Worm (Caenorhabditis elegans) whole organism, L4/young adult: ENCODE data around the gene ZC21.10.

Source experiments
- W03F9.2 ChIP-seq: fragments of 150-350 bp; optimal IDR thresholded peaks from 2 replicates; lab custom pipeline; 2014; ENCODE audit warnings: missing biosample characterization, missing genetic modification characterization
- dao-5 ChIP-seq: sonication (generic microtip); optimal IDR thresholded peaks from 2 replicates; lab custom pipeline; 2016; ENCODE audit warnings: missing genotype, missing genetic modification characterization, moderate library complexity, missing compliant biosample characterization
- him-1 ChIP-seq: sonication (generic microtip); optimal IDR thresholded peaks from 2 replicates; lab custom pipeline; 2016; ENCODE audit warnings: missing genotype, missing genetic modification reagents, missing genetic modification characterization, missing compliant biosample characterization

DNA sequence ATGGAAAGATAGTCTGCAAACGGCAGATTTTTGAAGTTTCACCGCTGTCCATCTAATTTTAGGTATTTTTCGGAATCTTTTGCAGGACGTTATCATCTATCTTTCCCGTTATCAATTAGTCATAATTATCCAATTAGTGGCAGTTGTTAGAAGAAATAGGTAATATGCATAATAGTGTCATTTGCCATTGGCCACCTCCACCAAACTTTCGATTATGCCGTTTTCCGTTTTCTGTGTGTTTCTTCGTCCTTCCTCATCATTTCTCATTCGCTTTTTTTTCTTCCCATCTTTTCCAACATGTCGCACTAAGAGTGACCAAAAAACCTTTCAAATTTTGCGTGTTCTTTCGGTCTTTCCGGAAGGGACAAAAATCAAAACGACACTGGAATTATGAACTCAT is 34.5 kb downstream of the ZC21.10 start:
- TF ChIP-seq dao-5 (no peak), him-1 (tag; lab: Kevin White, UChicago) (no peak), W03F9.2 (tag; lab: Kevin White, UChicago) (no peak)
